Worm (Caenorhabditis elegans) whole organism, L1 larva: ENCODE measurements around the gene idpb-3.

Experiments used
- C04F5.9 ChIP-seq: sonication (generic microtip); optimal IDR thresholded peaks from 2 replicates; lab custom pipeline; 2016; ENCODE audit warnings: missing genetic modification characterization, missing compliant biosample characterization
- C16A3.4 ChIP-seq: fragments of 150-350 bp; optimal IDR thresholded peaks from 2 replicates; lab custom pipeline; 2014; ENCODE audit warnings: missing biosample characterization, missing genetic modification characterization
- C34B4.2 ChIP-seq: sonication (generic microtip); optimal IDR thresholded peaks from 2 replicates; lab custom pipeline; 2017; ENCODE audit warnings: mild to moderate bottlenecking, missing genetic modification characterization, missing compliant biosample characterization
- F16B12.6 ChIP-seq: fragments of 150-350 bp; optimal IDR thresholded peaks from 2 replicates; lab custom pipeline; 2014; ENCODE audit warnings: missing biosample characterization, missing genetic modification characterization
- Y116A8C.19 ChIP-seq: sonication (generic microtip); optimal IDR thresholded peaks from 2 replicates; lab custom pipeline; 2016; ENCODE audit warnings: missing compliant biosample characterization, missing genetic modification characterization, borderline replicate concordance
- alr-1 ChIP-seq: fragments of 200-800 bp; sonication (Bioruptor generic); optimal IDR thresholded peaks from 2 replicates; lab custom pipeline; 2018; ENCODE audit warnings: borderline replicate concordance, mild to moderate bottlenecking, missing genetic modification characterization, missing compliant biosample characterization
- ceh-63 ChIP-seq: fragments of 200-800 bp; sonication (Bioruptor generic); optimal IDR thresholded peaks from 2 replicates; lab custom pipeline; 2018; ENCODE audit warnings: mild to moderate bottlenecking, missing genetic modification characterization, missing compliant biosample characterization
- ceh-88 ChIP-seq: fragments of 200-800 bp; sonication (Bioruptor generic); IDR thresholded peaks from 2 replicates; pipeline ENCODE4 v1.3.6; 2022; ENCODE audit warnings: missing genetic modification characterization, missing compliant biosample characterization
- ces-1 ChIP-seq: fragments of 150-350 bp; optimal IDR thresholded peaks from 2 replicates; lab custom pipeline; 2014; ENCODE audit warnings: missing biosample characterization, missing genetic modification reagents, missing genetic modification characterization
- dsc-1 ChIP-seq: sonication (generic microtip); optimal IDR thresholded peaks from 2 replicates; lab custom pipeline; 2016; ENCODE audit warnings: mild to moderate bottlenecking, missing genetic modification characterization, missing compliant biosample characterization
- efl-1 ChIP-seq, 4 experiments: fragments of 150-350 bp; optimal IDR thresholded peaks in 3 of 4; peaks in 1 of 4; 1 replicate in 1 of 4; 2 replicates in 3 of 4; lab custom pipeline; 2014; ENCODE audit warnings: missing biosample characterization in 2 of 4, missing genetic modification characterization in 2 of 4, missing genetic modification reagents in 2 of 4
- egl-13 ChIP-seq: sonication (generic microtip); optimal IDR thresholded peaks from 2 replicates; lab custom pipeline; 2016; ENCODE audit warnings: missing genotype, missing genetic modification reagents, missing genetic modification characterization, missing compliant biosample characterization
- fkh-10 ChIP-seq: sonication (generic microtip); optimal IDR thresholded peaks from 2 replicates; lab custom pipeline; 2017; ENCODE audit warnings: missing biosample characterization, missing genetic modification reagents, missing genetic modification characterization
- fkh-8 ChIP-seq: sonication (generic microtip); optimal IDR thresholded peaks from 2 replicates; lab custom pipeline; 2016; ENCODE audit warnings: mild to moderate bottlenecking, missing genetic modification characterization, missing compliant biosample characterization
- fos-1 ChIP-seq: fragments of 150-350 bp; optimal IDR thresholded peaks from 2 replicates; lab custom pipeline; 2014; ENCODE audit warnings: missing biosample characterization, missing genetic modification characterization
- hpl-2 ChIP-seq: fragments of 150-350 bp; optimal IDR thresholded peaks from 2 replicates; lab custom pipeline; 2014; ENCODE audit warnings: missing biosample characterization, missing genetic modification reagents, missing genetic modification characterization
- lin-13 ChIP-seq: fragments of 150-350 bp; optimal IDR thresholded peaks from 2 replicates; lab custom pipeline; 2014; ENCODE audit warnings: missing biosample characterization, missing genetic modification reagents, missing genetic modification characterization
- lin-14 ChIP-seq: fragments of 200-800 bp; sonication (Bioruptor generic); optimal IDR thresholded peaks from 2 replicates; lab custom pipeline; 2018; ENCODE audit warnings: mild to moderate bottlenecking, missing genetic modification characterization, moderate library complexity, missing compliant biosample characterization
- lin-15B ChIP-seq: fragments of 150-350 bp; sonication (generic microtip); optimal IDR thresholded peaks from 3 replicates; lab custom pipeline; 2014; ENCODE audit warnings: missing biosample characterization, missing genetic modification characterization
- mab-9 ChIP-seq: fragments of 200-800 bp; sonication (Bioruptor generic); IDR thresholded peaks from 2 replicates; pipeline ENCODE4 v1.3.6; 2022; ENCODE audit warnings: missing genetic modification reagents, missing genetic modification characterization, missing compliant biosample characterization
- mef-2 ChIP-seq: fragments of 150-350 bp; optimal IDR thresholded peaks from 2 replicates; lab custom pipeline; 2014; ENCODE audit warnings: missing biosample characterization, missing genetic modification characterization
- nhr-19 ChIP-seq: fragments of 200-800 bp; sonication (Bioruptor generic); conservative IDR thresholded peaks from 2 replicates; pipeline ENCODE4 v1.3.6; 2022; ENCODE audit warnings: missing genetic modification characterization, missing compliant biosample characterization
- nhr-237 ChIP-seq: fragments of 150-350 bp; optimal IDR thresholded peaks from 2 replicates; lab custom pipeline; 2014; ENCODE audit warnings: missing biosample characterization, missing genetic modification characterization
- nhr-47 ChIP-seq: sonication (generic microtip); optimal IDR thresholded peaks from 2 replicates; lab custom pipeline; 2016; ENCODE audit warnings: mild to moderate bottlenecking, missing genetic modification characterization, moderate library complexity, missing compliant biosample characterization
- nhr-71 ChIP-seq: sonication (generic microtip); optimal IDR thresholded peaks from 2 replicates; lab custom pipeline; 2016; ENCODE audit warnings: mild to moderate bottlenecking, missing genetic modification characterization, moderate library complexity, missing compliant biosample characterization
- nhr-77 ChIP-seq: fragments of 150-350 bp; optimal IDR thresholded peaks from 2 replicates; lab custom pipeline; 2014; ENCODE audit warnings: missing biosample characterization, missing genetic modification characterization
- nhr-85 ChIP-seq: sonication (generic microtip); peaks from one replicate; lab custom pipeline; 2016; ENCODE audit warnings: missing genetic modification characterization, inconsistent platforms, missing compliant biosample characterization
- nhr-90 ChIP-seq: sonication (generic microtip); optimal IDR thresholded peaks from 2 replicates; lab custom pipeline; 2016; ENCODE audit warnings: mild to moderate bottlenecking, missing genetic modification characterization, missing compliant biosample characterization; ENCODE audit not compliant: poor library complexity
- pag-3 ChIP-seq: sonication (generic microtip); optimal IDR thresholded peaks from 2 replicates; lab custom pipeline; 2017; ENCODE audit warnings: missing genetic modification characterization, mild to moderate bottlenecking, missing compliant biosample characterization, antibody characterized with exemption, borderline replicate concordance; ENCODE audit not compliant: insufficient read depth
- pax-3 ChIP-seq: fragments of 200-800 bp; sonication (Bioruptor generic); optimal IDR thresholded peaks from 2 replicates; lab custom pipeline; 2018; ENCODE audit warnings: mild to moderate bottlenecking, missing genetic modification characterization, moderate library complexity, missing compliant biosample characterization
- rnt-1 ChIP-seq: sonication (generic microtip); optimal IDR thresholded peaks from 2 replicates; lab custom pipeline; 2016; ENCODE audit warnings: mild to moderate bottlenecking, missing genetic modification characterization, moderate library complexity, missing compliant biosample characterization
- skn-1 ChIP-seq: fragments of 150-350 bp; optimal IDR thresholded peaks from 2 replicates; lab custom pipeline; 2014; ENCODE audit warnings: missing biosample characterization, missing genetic modification characterization
- snpc-4 ChIP-seq: fragments of 150-350 bp; optimal IDR thresholded peaks from 2 replicates; lab custom pipeline; 2014; ENCODE audit warnings: missing biosample characterization, missing genetic modification characterization
- sox-4 ChIP-seq: sonication (generic microtip); optimal IDR thresholded peaks from 2 replicates; lab custom pipeline; 2016; ENCODE audit warnings: missing genetic modification characterization, missing compliant biosample characterization
- sup-37 ChIP-seq: fragments of 200-800 bp; sonication (Bioruptor generic); optimal IDR thresholded peaks from 2 replicates; lab custom pipeline; 2018; ENCODE audit warnings: mild to moderate bottlenecking, missing genetic modification characterization, missing compliant biosample characterization
- swsn-7 ChIP-seq: sonication (generic microtip); optimal IDR thresholded peaks from 2 replicates; lab custom pipeline; 2016; ENCODE audit warnings: missing genetic modification characterization, missing compliant biosample characterization
- tbx-2 ChIP-seq: sonication (generic microtip); optimal IDR thresholded peaks from 2 replicates; lab custom pipeline; 2016; ENCODE audit warnings: missing genetic modification characterization, missing compliant biosample characterization
- tlp-1 ChIP-seq: fragments of 150-350 bp; optimal IDR thresholded peaks from 2 replicates; lab custom pipeline; 2014; ENCODE audit warnings: missing biosample characterization, missing genetic modification characterization
- unc-62 ChIP-seq: fragments of 150-350 bp; optimal IDR thresholded peaks from 2 replicates; lab custom pipeline; 2014; ENCODE audit warnings: missing biosample characterization, missing genetic modification reagents, missing genetic modification characterization
- unc-86 ChIP-seq: sonication (generic microtip); optimal IDR thresholded peaks from 2 replicates; lab custom pipeline; 2016; ENCODE audit warnings: missing genetic modification characterization, missing compliant biosample characterization
- unc-98 ChIP-seq: fragments of 200-800 bp; sonication (Bioruptor generic); IDR thresholded peaks from 2 replicates; pipeline ENCODE4 v1.3.6; 2022; ENCODE audit warnings: missing genetic modification characterization, missing compliant biosample characterization
- zag-1 ChIP-seq: fragments of 150-350 bp; optimal IDR thresholded peaks from 2 replicates; lab custom pipeline; 2014; ENCODE audit warnings: missing biosample characterization, missing genetic modification characterization
- zip-4 ChIP-seq: fragments of 200-800 bp; sonication (Bioruptor generic); optimal IDR thresholded peaks from 2 replicates; lab custom pipeline; 2018; ENCODE audit warnings: mild to moderate bottlenecking, missing genetic modification characterization, moderate library complexity, missing compliant biosample characterization
- ztf-4 ChIP-seq: fragments of 150-350 bp; optimal IDR thresholded peaks from 2 replicates; lab custom pipeline; 2014; ENCODE audit warnings: missing biosample characterization, missing genetic modification characterization

idpb-3 gene

ce11 chrII:5067927-5068326 lies 33.7 kb downstream of the idpb-3 start, which contains the start of gene C27A2.8:
C27A2.8 (minus strand) TSS chrII:5068043.
- no peak for TF ChIP-seq nhr-71 (tag; lab: Kevin White, UChicago)
- peak; percentile 64 for TF ChIP-seq dsc-1
- no peak for TF ChIP-seq hpl-2
- TF ChIP-seq lin-14 (GFP tag; lab: Kevin White, UChicago): no peak
- no peak for TF ChIP-seq F16B12.6
- TF ChIP-seq pag-3 (tag; lab: Kevin White, UChicago): no peak
- no peak for TF ChIP-seq mab-9
- no peak for TF ChIP-seq zag-1
- peak; percentile 76 for TF ChIP-seq fkh-8 (tag; lab: Kevin White, UChicago)
- no peak for TF ChIP-seq snpc-4 (tag; lab: Kevin White, UChicago)
- peak; percentile 42 for TF ChIP-seq egl-13 (tag; lab: Kevin White, UChicago)
- TF ChIP-seq nhr-77 (tag; lab: Kevin White, UChicago): no peak
- TF ChIP-seq nhr-19: no peak
- TF ChIP-seq swsn-7: no peak
- no peak for TF ChIP-seq ztf-4 (tag; lab: Kevin White, UChicago)
- no peak for TF ChIP-seq efl-1 (optimal IDR thresholded peaks at IDR 0.05; lab: Kevin White, UChicago)
- no peak for TF ChIP-seq efl-1 (GFP tag; optimal IDR thresholded peaks at IDR 0.05 in 1 of 2; lab: Kevin White, UChicago)
- TF ChIP-seq C34B4.2 (tag; lab: Kevin White, UChicago): no peak
- no peak for TF ChIP-seq sup-37 (GFP tag; lab: Kevin White, UChicago)
- no peak for TF ChIP-seq skn-1
- no peak for TF ChIP-seq nhr-237
- no peak for TF ChIP-seq rnt-1 (tag; lab: Kevin White, UChicago)
- no peak for TF ChIP-seq fkh-10 (GFP tag; lab: Kevin White, UChicago)

DNA sequence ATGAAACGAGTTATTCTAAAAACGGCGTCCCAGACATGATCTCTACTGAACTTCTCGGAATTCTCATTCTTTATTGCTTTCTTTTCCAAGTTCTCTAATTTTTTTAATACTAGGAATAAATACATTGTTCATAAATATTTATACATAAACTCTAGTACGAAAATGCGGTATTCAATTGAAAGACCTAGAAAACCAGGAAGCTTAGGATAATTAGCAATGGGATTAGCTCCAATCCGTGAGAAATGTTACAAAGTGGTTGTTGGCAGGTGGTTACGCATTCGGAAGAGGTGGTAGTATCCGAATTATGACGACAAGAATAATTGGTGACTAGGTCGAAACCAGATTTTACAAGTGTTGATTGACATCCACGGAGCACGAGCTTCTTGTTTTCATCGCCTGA lies 34.6 kb downstream of the idpb-3 start:
- TF ChIP-seq tbx-2 (tag; lab: Kevin White, UChicago): no peak
- TF ChIP-seq snpc-4 (tag; lab: Kevin White, UChicago): no peak
- TF ChIP-seq hpl-2: no peak
- TF ChIP-seq pax-3 (tag; lab: Kevin White, UChicago): peak; percentile 33
- peak; percentile 26 for TF ChIP-seq nhr-47 (tag; lab: Kevin White, UChicago)
- TF ChIP-seq unc-98 (GFP tag; lab: Robert Waterston, UW): no peak
- peak; percentile 8 for TF ChIP-seq nhr-71 (tag; lab: Kevin White, UChicago)
- no peak for TF ChIP-seq ceh-63
- no peak for TF ChIP-seq F16B12.6
- no peak for TF ChIP-seq lin-13 (GFP tag; lab: Kevin White, UChicago)
- no peak for TF ChIP-seq nhr-19
- no peak for TF ChIP-seq ces-1
- TF ChIP-seq mef-2 (tag; lab: Kevin White, UChicago): no peak
- TF ChIP-seq dsc-1: peak; percentile 92
- TF ChIP-seq lin-15B: no peak
- no peak for TF ChIP-seq fos-1 (tag; lab: Kevin White, UChicago)
- no peak for TF ChIP-seq Y116A8C.19 (tag; lab: Kevin White, UChicago)
- no peak for TF ChIP-seq zip-4 (GFP tag; lab: Kevin White, UChicago)
- no peak for TF ChIP-seq nhr-90
- TF ChIP-seq C16A3.4: no peak
- TF ChIP-seq tlp-1: no peak
- TF ChIP-seq C04F5.9 (tag; lab: Kevin White, UChicago): no peak
- no peak for TF ChIP-seq alr-1 (tag; lab: Kevin White, UChicago)
- TF ChIP-seq sox-4: peak; percentile 2
- TF ChIP-seq unc-62 (GFP tag; lab: Kevin White, UChicago): no peak
- TF ChIP-seq unc-86 (tag; lab: Kevin White, UChicago): no peak
- no peak for TF ChIP-seq ceh-88 (GFP tag; lab: Robert Waterston, UW)
- TF ChIP-seq nhr-85 (tag; lab: Kevin White, UChicago): no peak
